Worm (Caenorhabditis elegans): Measurements from ENCODE around the gene npr-24.

Gene npr-24

ce11 chrX:17486735-17487134, at the start of gene npr-24:
Gene npr-24 (minus strand): TSS chrX:17486835.
- TF ChIP-seq nhr-237 (tag; optimal IDR thresholded peaks at IDR 0.05) (no peak), lir-3 (tag; optimal IDR thresholded peaks at IDR 0.05; ENCODE audit: poor library complexity) (no peak), fkh-4 (tag; optimal IDR thresholded peaks at IDR 0.05; ENCODE audit: borderline replicate concordance) (no peak), tlp-1 (tag; optimal IDR thresholded peaks at IDR 0.05) (no peak), sptf-1 (tag; optimal IDR thresholded peaks at IDR 0.05) (no peak)

ce11 chrX:17534877-17535276, 48.2 kb upstream of the npr-24 start:
- no peak for TF ChIP-seq unc-86 (tag; optimal IDR thresholded peaks at IDR 0.05)
- no peak for TF ChIP-seq nhr-47 (tag; optimal IDR thresholded peaks at IDR 0.05)
- no peak for TF ChIP-seq aly-2 (tag; optimal IDR thresholded peaks at IDR 0.05)
- no peak for TF ChIP-seq elt-3 (tag; optimal IDR thresholded peaks at IDR 0.05)
- peak; percentile 40 for TF ChIP-seq lin-14 (GFP tag; optimal IDR thresholded peaks at IDR 0.05)
- TF ChIP-seq pag-3 (tag; optimal IDR thresholded peaks at IDR 0.05; ENCODE audit: borderline replicate concordance, insufficient read depth) = no peak
- TF ChIP-seq nhr-20 (tag; optimal IDR thresholded peaks at IDR 0.05) = peak; percentile 11
- TF ChIP-seq unc-130 (tag; optimal IDR thresholded peaks at IDR 0.05) = no peak
- peak; percentile 62 for TF ChIP-seq dsc-1 (tag; optimal IDR thresholded peaks at IDR 0.05)
- TF ChIP-seq nhr-12 (tag; optimal IDR thresholded peaks at IDR 0.05) = no peak
- no peak for TF ChIP-seq zip-4 (GFP tag; optimal IDR thresholded peaks at IDR 0.05)
- TF ChIP-seq ceh-88 (GFP tag; IDR thresholded peaks at IDR 0.05) = no peak
- no peak for TF ChIP-seq nhr-90 (tag; optimal IDR thresholded peaks at IDR 0.05; ENCODE audit: poor library complexity)
- TF ChIP-seq nhr-71 (tag; optimal IDR thresholded peaks at IDR 0.05) = peak; percentile 2
- TF ChIP-seq fkh-10 (GFP tag; optimal IDR thresholded peaks at IDR 0.05) = no peak
- no peak for TF ChIP-seq ets-5 (GFP tag; IDR thresholded peaks at IDR 0.05)

ce11 chrX:17534014-17534465, 47.4 kb upstream of the npr-24 start, which contains the start of gene F31A3.3:
Gene F31A3.3 (minus strand): TSS chrX:17534064.
- no peak for TF ChIP-seq mep-1 (tag; optimal IDR thresholded peaks at IDR 0.05)
- peak in 1 of 2 experiments; percentile 2 for TF ChIP-seq mdl-1 (tag; optimal IDR thresholded peaks at IDR 0.05)
- no peak for TF ChIP-seq grh-1 (GFP tag; IDR thresholded peaks at IDR 0.05)
- TF ChIP-seq lin-14 (GFP tag; optimal IDR thresholded peaks at IDR 0.05) = peak; percentile 25
- TF ChIP-seq elt-2 (tag; optimal IDR thresholded peaks at IDR 0.05) = peak; percentile 60
- TF ChIP-seq egl-27 (tag; optimal IDR thresholded peaks at IDR 0.05) = no peak
- no peak for TF ChIP-seq swsn-7 (tag; optimal IDR thresholded peaks at IDR 0.05)
- no peak for TF ChIP-seq snpc-4 (tag; optimal IDR thresholded peaks at IDR 0.05)
- TF ChIP-seq nhr-19 (GFP tag; conservative IDR thresholded peaks at IDR 0.05) = no peak
- peak; percentile 11 for TF ChIP-seq nhr-71 (tag; optimal IDR thresholded peaks at IDR 0.05)
- TF ChIP-seq efl-1 (optimal IDR thresholded peaks at IDR 0.05) = no peak
- TF ChIP-seq efl-1 (GFP tag; optimal IDR thresholded peaks at IDR 0.05 in 1 of 2) = no peak
- no peak for TF ChIP-seq ztf-11 (tag; optimal IDR thresholded peaks at IDR 0.05)

ce11 chrX:17528068-17528467, 41.4 kb upstream of the npr-24 start, which contains the start of gene sup-10:
Gene sup-10 (plus strand): TSS chrX:17528344.
- TF ChIP-seq nhr-11 (tag; optimal IDR thresholded peaks at IDR 0.05) = no peak
- no peak for TF ChIP-seq mef-2 (tag; optimal IDR thresholded peaks at IDR 0.05)
- peak; percentile 75 for TF ChIP-seq lin-14 (GFP tag; optimal IDR thresholded peaks at IDR 0.05)
- TF ChIP-seq rnt-1 (tag; optimal IDR thresholded peaks at IDR 0.05) = peak; percentile 67
- peak; percentile 2 for TF ChIP-seq snu-23 (GFP tag; optimal IDR thresholded peaks at IDR 0.05)
- peak; percentile 64 for TF ChIP-seq nhr-71 (tag; optimal IDR thresholded peaks at IDR 0.05)
- no peak for TF ChIP-seq alr-1 (tag; optimal IDR thresholded peaks at IDR 0.05; ENCODE audit: borderline replicate concordance)
- peak; percentile 31 for TF ChIP-seq nhr-19 (GFP tag; conservative IDR thresholded peaks at IDR 0.05)
- TF ChIP-seq swsn-7 (tag; optimal IDR thresholded peaks at IDR 0.05) = no peak
- TF ChIP-seq mdl-1 (tag; optimal IDR thresholded peaks at IDR 0.05) = no peak
- no peak for TF ChIP-seq pax-3 (tag; optimal IDR thresholded peaks at IDR 0.05)
- no peak for TF ChIP-seq nhr-237 (tag; optimal IDR thresholded peaks at IDR 0.05)
- no peak for TF ChIP-seq ceh-90 (tag; optimal IDR thresholded peaks at IDR 0.05)
- TF ChIP-seq lsy-2 (tag; optimal IDR thresholded peaks at IDR 0.05) = peak in 1 of 2 experiments; percentile 10
- TF ChIP-seq dsc-1 (tag; optimal IDR thresholded peaks at IDR 0.05) = peak; percentile 93
- no peak for TF ChIP-seq efl-1 (optimal IDR thresholded peaks at IDR 0.05)
- peak in 1 of 2 experiments; percentile 11 for TF ChIP-seq efl-1 (GFP tag; optimal IDR thresholded peaks at IDR 0.05 in 1 of 2)
- peak; percentile 73 for TF ChIP-seq fkh-4 (tag; optimal IDR thresholded peaks at IDR 0.05; ENCODE audit: borderline replicate concordance)
- no peak for TF ChIP-seq ceh-82 (tag; optimal IDR thresholded peaks at IDR 0.05)
- no peak for TF ChIP-seq unc-62 (GFP tag; optimal IDR thresholded peaks at IDR 0.05)
- no peak for TF ChIP-seq hlh-4 (tag; optimal IDR thresholded peaks at IDR 0.05)

All from whole organism, L1 larva.